Worm (Caenorhabditis elegans) whole organism, late embryonic: ENCODE results near the gene F10D2.16.

Experiments used
- ahr-1 ChIP-seq: sonication (generic microtip); optimal IDR thresholded peaks from 2 replicates; lab custom pipeline; 2016; ENCODE audit warnings: missing genetic modification characterization, missing compliant biosample characterization
- ama-1 ChIP-seq: fragments of 150-350 bp; optimal IDR thresholded peaks from 2 replicates; lab custom pipeline; 2014
- nhr-11 ChIP-seq: fragments of 150-350 bp; optimal IDR thresholded peaks from 2 replicates; lab custom pipeline; 2014; ENCODE audit warnings: missing biosample characterization, missing genetic modification characterization
- tbx-2 ChIP-seq: sonication (generic microtip); optimal IDR thresholded peaks from 2 replicates; lab custom pipeline; 2016; ENCODE audit warnings: missing genetic modification characterization, missing compliant biosample characterization

DNA sequence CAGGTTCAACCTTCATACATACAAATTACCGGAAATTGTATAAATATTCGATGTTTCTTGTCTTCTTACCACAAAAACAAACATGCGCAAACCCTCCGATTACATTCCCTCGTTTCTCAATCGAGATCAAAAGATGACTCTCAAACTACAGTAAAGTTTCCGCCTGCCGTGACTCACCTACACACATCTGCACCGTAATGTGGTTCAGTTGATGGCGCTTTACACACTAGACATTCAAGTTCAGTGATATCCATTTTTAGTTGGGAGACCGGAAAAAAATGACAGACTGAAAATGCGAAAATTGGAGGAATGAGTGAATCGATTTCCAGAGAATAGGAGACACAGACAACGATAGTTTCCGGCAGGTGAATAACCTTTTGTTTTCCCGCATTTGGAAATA is 42.8 kb upstream of the F10D2.16 start, which contains the start of gene nhr-286:
- TF ChIP-seq ahr-1 (tag; lab: Kevin White, UChicago) (no peak), ama-1 (no peak), nhr-11 (tag; lab: Kevin White, UChicago) (no peak), tbx-2 (tag; lab: Kevin White, UChicago) (no peak)
